Worm (Caenorhabditis elegans) whole organism, L4/young adult: Measurements from ENCODE around the gene iglr-2.

Experiments used
- W03F9.2 ChIP-seq: fragments of 150-350 bp; optimal IDR thresholded peaks from 2 replicates; lab custom pipeline; 2014; ENCODE audit warnings: missing biosample characterization, missing genetic modification characterization
- him-1 ChIP-seq: sonication (generic microtip); optimal IDR thresholded peaks from 2 replicates; lab custom pipeline; 2016; ENCODE audit warnings: missing genotype, missing genetic modification reagents, missing genetic modification characterization, missing compliant biosample characterization

- TF ChIP-seq him-1 (tag; lab: Kevin White, UChicago) (no peak), W03F9.2 (tag; lab: Kevin White, UChicago) (peak; percentile 19)
Observed at ce11 chrIII:8331779-8332178, 668 bp upstream of the iglr-2 start, which contains the start of the genes mrps-18A and ZC262.2.
